Fruit fly (Drosophila melanogaster) whole organism, prepupa: ENCODE results near the gene Nprl3.

Source experiments
- CG11762 ChIP-seq: fragments of 200-800 bp; sonication (Bioruptor generic); optimal IDR thresholded peaks from 3 replicates; lab custom pipeline; 2016; ENCODE audit warnings: missing biosample characterization, missing genetic modification characterization; ENCODE audit not compliant: insufficient read depth
- CG11902 ChIP-seq: fragments of 200-800 bp; sonication (Bioruptor generic); optimal IDR thresholded peaks from 3 replicates; lab custom pipeline; 2016; ENCODE audit warnings: missing biosample characterization, missing genetic modification characterization
- CG15336 ChIP-seq: fragments of 200-800 bp; sonication (Bioruptor generic); IDR thresholded peaks from 2 replicates; pipeline ENCODE4 v1.3.6; 2022; ENCODE audit warnings: missing biosample characterization, missing genetic modification characterization
- CG31627 ChIP-seq: fragments of 200-800 bp; sonication (Bioruptor generic); optimal IDR thresholded peaks from 3 replicates; lab custom pipeline; 2016; ENCODE audit warnings: missing biosample characterization, missing genetic modification characterization
- CG32006 ChIP-seq: fragments of 200-800 bp; sonication (Bioruptor generic); optimal IDR thresholded peaks from 3 replicates; lab custom pipeline; 2017; ENCODE audit warnings: missing biosample characterization, mild to moderate bottlenecking, missing genetic modification characterization
- CG34406 ChIP-seq: fragments of 200-800 bp; sonication (Bioruptor generic); optimal IDR thresholded peaks from 3 replicates; lab custom pipeline; 2016; ENCODE audit warnings: missing biosample characterization, missing genetic modification characterization
- CG3919 ChIP-seq: fragments of 200-800 bp; sonication (Bioruptor generic); optimal IDR thresholded peaks from 3 replicates; lab custom pipeline; 2016; ENCODE audit warnings: missing biosample characterization, missing genetic modification characterization
- CG6163 ChIP-seq: fragments of 200-800 bp; sonication (Bioruptor generic); IDR thresholded peaks from 3 replicates; pipeline ENCODE4 v1.3.6; 2022; ENCODE audit warnings: missing biosample characterization, missing genetic modification characterization
- CG6276 ChIP-seq: fragments of 200-800 bp; sonication (Bioruptor generic); optimal IDR thresholded peaks from 2 replicates; lab custom pipeline; 2017; ENCODE audit warnings: missing biosample characterization, mild to moderate bottlenecking, missing genetic modification characterization
- CG6808 ChIP-seq: fragments of 200-800 bp; sonication (Bioruptor generic); optimal IDR thresholded peaks from 3 replicates; lab custom pipeline; 2017; ENCODE audit warnings: missing biosample characterization, missing genetic modification characterization, mild to moderate bottlenecking, moderate library complexity, missing genetic modification reagents
- CG6854 ChIP-seq: fragments of 200-800 bp; sonication (Bioruptor generic); optimal IDR thresholded peaks from 2 replicates; lab custom pipeline; 2017; ENCODE audit warnings: missing biosample characterization, mild to moderate bottlenecking, missing genetic modification characterization
- CG8119 ChIP-seq: fragments of 200-800 bp; sonication (Bioruptor generic); IDR thresholded peaks from 3 replicates; pipeline ENCODE4 v1.3.6; 2022; ENCODE audit warnings: missing biosample characterization, missing genetic modification characterization
- CG9139 ChIP-seq: fragments of 200-800 bp; sonication (Bioruptor generic); optimal IDR thresholded peaks from 3 replicates; lab custom pipeline; 2017; ENCODE audit warnings: missing biosample characterization, mild to moderate bottlenecking, missing genetic modification characterization
- Eip75B ChIP-seq: fragments of 200-800 bp; sonication (Bioruptor generic); optimal IDR thresholded peaks from 3 replicates; lab custom pipeline; 2016; ENCODE audit warnings: missing biosample characterization, missing genetic modification characterization
- Ets21C ChIP-seq: fragments of 200-800 bp; sonication (Bioruptor generic); optimal IDR thresholded peaks from 3 replicates; lab custom pipeline; 2016; ENCODE audit warnings: missing biosample characterization, missing genetic modification characterization
- Ets96B ChIP-seq: fragments of 200-800 bp; optimal IDR thresholded peaks from 2 replicates; lab custom pipeline; 2019; ENCODE audit warnings: missing biosample characterization, mild to moderate bottlenecking, missing genetic modification characterization, moderate library complexity
- Gug ChIP-seq: fragments of 200-800 bp; sonication (Bioruptor generic); IDR thresholded peaks from 2 replicates; pipeline ENCODE4 v1.3.6; 2022; ENCODE audit warnings: missing biosample characterization, missing genetic modification characterization
- Hr4 ChIP-seq: fragments of 200-800 bp; sonication (Bioruptor generic); optimal IDR thresholded peaks from 3 replicates; lab custom pipeline; 2016; ENCODE audit warnings: missing biosample characterization, missing genetic modification characterization
- OdsH ChIP-seq: fragments of 200-800 bp; sonication (Bioruptor generic); optimal IDR thresholded peaks from 3 replicates; lab custom pipeline; 2016; ENCODE audit warnings: missing biosample characterization, missing genetic modification characterization
- Smox ChIP-seq: fragments of 200-800 bp; sonication (Bioruptor generic); optimal IDR thresholded peaks from 3 replicates; lab custom pipeline; 2016; ENCODE audit warnings: missing biosample characterization, missing genetic modification characterization
- Sox14 ChIP-seq: fragments of 200-800 bp; sonication (Bioruptor generic); optimal IDR thresholded peaks from 3 replicates; lab custom pipeline; 2016; ENCODE audit warnings: missing biosample characterization, missing genetic modification characterization
- Sox15 ChIP-seq: fragments of 200-800 bp; sonication (Bioruptor generic); optimal IDR thresholded peaks from 3 replicates; lab custom pipeline; 2016; ENCODE audit warnings: missing biosample characterization, missing genetic modification characterization
- achi ChIP-seq: fragments of 200-800 bp; sonication (Bioruptor generic); optimal IDR thresholded peaks from 3 replicates; lab custom pipeline; 2016; ENCODE audit warnings: missing biosample characterization, missing genetic modification characterization
- acj6 ChIP-seq: fragments of 200-800 bp; sonication (Bioruptor generic); optimal IDR thresholded peaks from 3 replicates; lab custom pipeline; 2016; ENCODE audit warnings: missing biosample characterization, missing genetic modification characterization
- cyc ChIP-seq: fragments of 200-800 bp; sonication (Bioruptor generic); optimal IDR thresholded peaks from 3 replicates; lab custom pipeline; 2016; ENCODE audit warnings: missing biosample characterization, missing genetic modification characterization
- dsx ChIP-seq: fragments of 200-800 bp; optimal IDR thresholded peaks from 3 replicates; lab custom pipeline; 2019; ENCODE audit warnings: missing biosample characterization, mild to moderate bottlenecking, missing genetic modification characterization, moderate library complexity; ENCODE audit not compliant: poor library complexity, severe bottlenecking
- eg ChIP-seq: fragments of 200-800 bp; sonication (Bioruptor generic); IDR thresholded peaks from 3 replicates; pipeline ENCODE4 v1.3.6; 2022; ENCODE audit warnings: missing biosample characterization, missing genetic modification characterization
- esn ChIP-seq: fragments of 200-800 bp; sonication (Bioruptor generic); optimal IDR thresholded peaks from 2 replicates; lab custom pipeline; 2016; ENCODE audit warnings: missing biosample characterization, mild to moderate bottlenecking, missing genetic modification characterization, moderate library complexity
- lz ChIP-seq: fragments of 200-800 bp; sonication (Bioruptor generic); optimal IDR thresholded peaks from 3 replicates; lab custom pipeline; 2016; ENCODE audit warnings: missing biosample characterization, missing genetic modification characterization
- net ChIP-seq: fragments of 200-800 bp; sonication (Bioruptor generic); optimal IDR thresholded peaks from 3 replicates; lab custom pipeline; 2016; ENCODE audit warnings: missing biosample characterization, missing genetic modification characterization
- pdm3 ChIP-seq: fragments of 200-800 bp; sonication (Bioruptor generic); optimal IDR thresholded peaks from 3 replicates; lab custom pipeline; 2016; ENCODE audit warnings: missing biosample characterization, missing genetic modification characterization
- salr ChIP-seq, 2 experiments: fragments of 200-800 bp; sonication (Bioruptor generic); optimal IDR thresholded peaks; 3 replicates each; lab custom pipeline; 2016 to 2018; ENCODE audit warnings: missing biosample characterization in 2 of 2, missing genetic modification characterization in 2 of 2, mild to moderate bottlenecking in 1 of 2
- spab ChIP-seq: fragments of 200-800 bp; sonication (Bioruptor generic); optimal IDR thresholded peaks from 2 replicates; lab custom pipeline; 2017; ENCODE audit warnings: missing biosample characterization, mild to moderate bottlenecking, missing genetic modification characterization, missing genetic modification reagents
- ss ChIP-seq, 2 experiments: fragments of 200-800 bp; sonication (Bioruptor generic); optimal IDR thresholded peaks; 2 replicates in 1 of 2; 3 replicates in 1 of 2; lab custom pipeline; 2017 to 2018; ENCODE audit warnings: mild to moderate bottlenecking in 2 of 2, missing biosample characterization in 2 of 2, missing genetic modification characterization in 2 of 2, moderate library complexity in 1 of 2
- vri ChIP-seq: fragments of 200-800 bp; sonication (Bioruptor generic); optimal IDR thresholded peaks from 3 replicates; lab custom pipeline; 2016; ENCODE audit warnings: missing biosample characterization, mild to moderate bottlenecking, missing genetic modification characterization

Nprl3 gene

DNA sequence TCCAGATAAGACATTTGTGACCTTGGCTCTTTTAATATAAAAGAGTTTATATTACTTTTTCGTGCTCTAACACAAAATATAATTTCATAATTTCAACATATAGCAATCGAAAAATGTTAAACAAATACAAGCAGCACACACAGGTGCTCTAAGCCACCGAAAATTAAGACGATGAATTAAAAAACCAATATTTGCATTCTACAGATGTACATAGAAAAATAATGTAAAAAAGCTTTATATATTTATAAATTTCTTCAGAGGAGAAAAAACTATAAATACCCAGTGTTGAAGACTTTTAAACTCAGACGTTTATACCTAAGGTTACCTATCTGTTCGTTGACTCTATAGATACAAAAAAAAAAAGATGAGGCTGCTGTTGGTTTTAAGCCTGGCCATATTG, 14.1 kb downstream of the Nprl3 start, which contains the start of gene CG9040:
Gene CG9040 (plus strand): TSS at position 301 of the 400 bp plus-strand sequence.
- no peak for TF ChIP-seq Gug (GFP tag; lab: Robert Waterston, UW)
- TF ChIP-seq CG11902 (GFP tag; lab: Kevin White, UChicago) = no peak
- TF ChIP-seq CG9139 = no peak
- no peak for TF ChIP-seq CG32006
- TF ChIP-seq CG8119 (GFP tag; lab: Robert Waterston, UW) = no peak
- no peak for TF ChIP-seq cyc (GFP tag; lab: Kevin White, UChicago)

DNA sequence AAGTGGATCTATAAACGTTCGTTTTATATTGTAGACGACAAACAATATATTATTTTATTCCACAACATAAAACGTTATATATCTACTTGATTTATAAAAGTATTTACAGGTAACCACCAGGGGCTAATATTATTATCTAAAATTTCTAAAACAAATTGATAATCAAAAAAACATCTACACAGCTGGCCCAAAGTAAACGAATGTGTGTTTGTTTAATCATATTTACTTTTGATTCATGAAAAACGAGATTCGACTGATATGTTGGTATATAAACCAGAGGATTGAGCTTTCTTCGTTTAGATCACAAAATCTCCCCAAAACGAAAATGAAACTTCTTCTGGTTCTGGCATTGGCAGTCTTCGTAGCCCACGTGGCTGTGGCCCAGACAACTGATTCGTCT, 15.3 kb downstream of the Nprl3 start, which contains the start of gene CG17362:
Gene CG17362 (plus strand): TSS at position 291 of the 400 bp plus-strand sequence.
- TF ChIP-seq CG6276 (GFP tag; lab: Kevin White, UChicago) = no peak
- no peak for TF ChIP-seq cyc (GFP tag; lab: Kevin White, UChicago)
- no peak for TF ChIP-seq esn (GFP tag; lab: Kevin White, UChicago)
- TF ChIP-seq Hr4 (GFP tag; lab: Kevin White, UChicago) = no peak
- no peak for TF ChIP-seq net
- TF ChIP-seq CG6808 (GFP tag; lab: Kevin White, UChicago) = no peak
- no peak for TF ChIP-seq Gug (GFP tag; lab: Robert Waterston, UW)
- no peak for TF ChIP-seq acj6 (GFP tag; lab: Kevin White, UChicago)
- TF ChIP-seq Smox (GFP tag; lab: Kevin White, UChicago) = no peak
- no peak for TF ChIP-seq eg (GFP tag; lab: Robert Waterston, UW)
- no peak for TF ChIP-seq CG11762
- no peak for TF ChIP-seq CG15336
- no peak for TF ChIP-seq CG31627 (GFP tag; lab: Kevin White, UChicago)

DNA sequence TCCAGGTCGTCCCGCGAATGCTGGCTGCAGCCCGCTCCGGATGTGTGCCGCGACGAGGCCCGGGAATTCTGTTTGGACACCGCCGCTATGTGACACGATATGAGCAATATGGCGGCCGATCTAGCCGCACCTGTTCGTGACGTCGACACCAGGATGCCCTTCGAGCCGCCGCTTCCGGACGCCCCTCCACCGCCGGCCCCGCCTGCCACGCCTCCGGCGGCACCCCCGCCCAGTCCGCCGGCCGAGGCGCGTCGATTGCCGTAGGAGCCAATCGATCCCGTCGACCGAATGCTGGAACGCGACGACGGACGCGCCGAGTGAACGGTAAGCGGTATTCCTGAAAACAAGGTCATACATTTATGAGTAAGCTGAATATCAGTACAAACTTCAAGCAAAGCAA, 19.2 kb downstream of the Nprl3 start:
- TF ChIP-seq Eip75B (GFP tag; lab: Kevin White, UChicago) (no peak), dsx (GFP tag; lab: Kevin White, UChicago) (no peak), lz (GFP tag; lab: Kevin White, UChicago) (no peak), CG15336 (no peak), Ets96B (tag; lab: Kevin White, UChicago) (no peak), Sox15 (GFP tag; lab: Kevin White, UChicago) (no peak), CG6854 (GFP tag; lab: Kevin White, UChicago) (no peak), Ets21C (no peak), pdm3 (GFP tag; lab: Kevin White, UChicago) (no peak), salr (GFP tag; optimal IDR thresholded peaks at IDR 0.05; lab: Kevin White, UChicago) (no peak), CG6163 (GFP tag; lab: Robert Waterston, UW) (no peak)

DNA sequence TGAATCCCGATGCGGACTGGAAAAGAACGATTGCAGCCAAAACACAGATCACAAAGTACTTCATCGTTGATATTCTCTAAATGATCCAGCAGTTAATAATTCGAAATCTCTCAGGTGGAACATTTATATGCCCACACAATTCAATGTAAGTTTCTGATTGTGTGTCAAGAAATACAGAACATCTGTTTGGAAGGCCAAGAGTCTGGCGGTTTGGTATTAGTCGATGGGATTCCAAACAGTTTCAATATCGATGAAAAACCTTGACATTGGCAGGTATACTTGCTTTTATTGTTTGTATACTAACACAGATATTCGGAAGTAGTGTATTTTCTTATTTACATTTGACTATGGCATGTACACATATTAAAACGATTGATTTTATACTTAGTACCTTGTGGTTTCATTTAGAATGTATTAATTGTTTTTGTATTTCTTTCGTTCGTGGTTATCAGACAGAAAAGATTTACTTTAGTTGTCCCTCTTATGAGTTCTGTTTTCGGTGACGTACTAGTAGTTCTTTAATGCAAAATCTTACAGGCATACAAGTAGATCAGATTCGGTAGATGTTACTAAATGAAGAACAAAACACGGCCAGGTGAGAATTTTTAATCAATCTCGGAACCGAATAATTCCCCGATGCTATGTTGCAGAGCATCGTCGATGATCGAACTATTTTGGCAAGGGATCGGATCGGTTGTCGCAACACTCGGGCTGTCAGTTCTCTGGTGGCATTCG, 28.1 kb downstream of the Nprl3 start, which contains the start of the genes CG13738 and Hsc70-1:
Gene CG13738 (minus strand): TSS at position 101 of the 735 bp plus-strand sequence.
Gene Hsc70-1 (plus strand): TSS at position 685 of the 735 bp plus-strand sequence.
- no peak for TF ChIP-seq CG8119 (GFP tag; lab: Robert Waterston, UW)
- no peak for TF ChIP-seq vri
- TF ChIP-seq CG3919 = no peak
- TF ChIP-seq CG11902 (GFP tag; lab: Kevin White, UChicago) = no peak
- no peak for TF ChIP-seq CG11762
- no peak for TF ChIP-seq Sox14 (GFP tag; lab: Kevin White, UChicago)
- TF ChIP-seq OdsH (GFP tag; lab: Kevin White, UChicago) = no peak
- TF ChIP-seq CG31627 (GFP tag; lab: Kevin White, UChicago) = no peak
- no peak for TF ChIP-seq eg (GFP tag; lab: Robert Waterston, UW)
- no peak for TF ChIP-seq achi (GFP tag; lab: Kevin White, UChicago)
- no peak for TF ChIP-seq dsx (GFP tag; lab: Kevin White, UChicago)
- TF ChIP-seq spab (GFP tag; lab: Kevin White, UChicago) = no peak
- TF ChIP-seq ss (GFP tag; optimal IDR thresholded peaks at IDR 0.05; lab: Kevin White, UChicago) = no peak
- TF ChIP-seq CG34406 (GFP tag; lab: Kevin White, UChicago) = no peak
